Worm (Caenorhabditis elegans): ENCODE results near the gene K01A2.5.

ce11 chrII:332419-332818 is 31.3 kb downstream of the K01A2.5 start, which contains the start of gene cbn-1:
- TF ChIP-seq ceh-8 (GFP tag; optimal IDR thresholded peaks at IDR 0.05) (no peak), dpl-1 (GFP tag; optimal IDR thresholded peaks at IDR 0.05) (no peak), mdl-1 (tag; optimal IDR thresholded peaks at IDR 0.05) (no peak), pqm-1 (tag; optimal IDR thresholded peaks at IDR 0.05) (no peak), snpc-4 (tag; optimal IDR thresholded peaks at IDR 0.05) (no peak), tbx-2 (tag; optimal IDR thresholded peaks at IDR 0.05) (no peak), zag-1 (tag; optimal IDR thresholded peaks at IDR 0.05) (no peak), nhr-12 (tag; optimal IDR thresholded peaks at IDR 0.05) (no peak), ztf-11 (tag; optimal IDR thresholded peaks at IDR 0.05) (no peak), fkh-10 (GFP tag; optimal IDR thresholded peaks at IDR 0.05) (no peak)
